Fruit fly (Drosophila melanogaster) whole organism, embryonic: ENCODE measurements around the gene CG32573.

ENCODE experiments used
- Atf-2 ChIP-seq: fragments of 200-800 bp; sonication (Bioruptor generic); optimal IDR thresholded peaks from 2 replicates; lab custom pipeline; 2016; ENCODE audit warnings: missing biosample characterization, missing genetic modification characterization
- CG10321 ChIP-seq: fragments of 200-800 bp; sonication (Bioruptor generic); IDR thresholded peaks from 2 replicates; pipeline ENCODE4 v1.3.6; 2022; ENCODE audit warnings: missing biosample characterization, missing genetic modification characterization
- CG10462 ChIP-seq: fragments of 200-800 bp; sonication (Bioruptor generic); optimal IDR thresholded peaks from 2 replicates; lab custom pipeline; 2016; ENCODE audit warnings: missing biosample characterization, missing genetic modification characterization
- CG10959 ChIP-seq: fragments of 200-800 bp; sonication (Bioruptor generic); IDR thresholded peaks from 2 replicates; pipeline ENCODE4 v1.3.6; 2022; ENCODE audit warnings: missing biosample characterization, missing genetic modification characterization
- CG11085 ChIP-seq: fragments of 200-800 bp; sonication (Bioruptor generic); IDR thresholded peaks from 2 replicates; pipeline ENCODE4 v1.3.6; 2022; ENCODE audit warnings: missing biosample characterization, missing genetic modification characterization
- CG1602 ChIP-seq: fragments of 200-800 bp; sonication (Bioruptor generic); optimal IDR thresholded peaks from 3 replicates; lab custom pipeline; 2016; ENCODE audit warnings: missing biosample characterization, missing genetic modification characterization
- CG1647 ChIP-seq: fragments of 200-800 bp; sonication (Bioruptor generic); optimal IDR thresholded peaks from 3 replicates; lab custom pipeline; 2016; ENCODE audit warnings: missing biosample characterization, missing genetic modification characterization
- CG16815 ChIP-seq: fragments of 200-800 bp; sonication (Bioruptor generic); optimal IDR thresholded peaks from 3 replicates; lab custom pipeline; 2017; ENCODE audit warnings: missing biosample characterization, mild to moderate bottlenecking, missing genetic modification characterization
- CG17385 ChIP-seq: fragments of 200-800 bp; sonication (Bioruptor generic); optimal IDR thresholded peaks from 3 replicates; lab custom pipeline; 2018; ENCODE audit warnings: missing biosample characterization, mild to moderate bottlenecking, missing genetic modification characterization
- CG2120 ChIP-seq: fragments of 200-800 bp; sonication (Bioruptor generic); optimal IDR thresholded peaks from 3 replicates; lab custom pipeline; 2016; ENCODE audit warnings: missing biosample characterization, missing genetic modification characterization
- CG2199 ChIP-seq: fragments of 200-800 bp; sonication (Bioruptor generic); IDR thresholded peaks from 3 replicates; pipeline ENCODE4 v1.3.6; 2022; ENCODE audit warnings: missing biosample characterization, missing genetic modification characterization
- CG34376 ChIP-seq: fragments of 200-800 bp; sonication (Bioruptor generic); optimal IDR thresholded peaks from 2 replicates; lab custom pipeline; 2018; ENCODE audit warnings: missing biosample characterization, mild to moderate bottlenecking, missing genetic modification characterization
- CG4820 ChIP-seq: fragments of 200-800 bp; sonication (Bioruptor generic); optimal IDR thresholded peaks from 3 replicates; lab custom pipeline; 2016; ENCODE audit warnings: missing biosample characterization, missing genetic modification characterization
- CG4854 ChIP-seq: fragments of 200-800 bp; sonication (Bioruptor generic); optimal IDR thresholded peaks from 2 replicates; lab custom pipeline; 2016; ENCODE audit warnings: missing biosample characterization, missing genetic modification characterization, inconsistent platforms
- CG5245 ChIP-seq: fragments of 200-800 bp; sonication (Bioruptor generic); optimal IDR thresholded peaks from 3 replicates; lab custom pipeline; 2016; ENCODE audit warnings: missing biosample characterization, missing genetic modification characterization
- CG6254 ChIP-seq: fragments of 200-800 bp; sonication (Bioruptor generic); optimal IDR thresholded peaks from 3 replicates; lab custom pipeline; 2017; ENCODE audit warnings: mild to moderate bottlenecking, missing biosample characterization, missing genetic modification reagents, missing genetic modification characterization
- CG7556 ChIP-seq: fragments of 200-800 bp; sonication (Bioruptor generic); optimal IDR thresholded peaks from 2 replicates; lab custom pipeline; 2017; ENCODE audit warnings: missing biosample characterization, mild to moderate bottlenecking, missing genetic modification characterization
- CG8359 ChIP-seq: fragments of 200-800 bp; sonication (Bioruptor generic); optimal IDR thresholded peaks from 2 replicates; lab custom pipeline; 2017; ENCODE audit warnings: missing biosample characterization, mild to moderate bottlenecking, missing genetic modification characterization, borderline replicate concordance
- CG8478 ChIP-seq: fragments of >200 bp; optimal IDR thresholded peaks from 2 replicates; lab custom pipeline; 2018
- Chrac-16 ChIP-seq: fragments of 200-800 bp; sonication (Bioruptor generic); optimal IDR thresholded peaks from 3 replicates; lab custom pipeline; 2016; ENCODE audit warnings: missing biosample characterization, missing genetic modification characterization
- Deaf1 ChIP-seq: fragments of 200-800 bp; optimal IDR thresholded peaks from 3 replicates; lab custom pipeline; 2019; ENCODE audit warnings: missing biosample characterization, mild to moderate bottlenecking, missing genetic modification characterization, moderate library complexity
- Eip74EF ChIP-seq, 2 experiments: fragments of 200-800 bp in 1 of 2; fragments of >200 bp in 1 of 2; sonication (Bioruptor generic) in 1 of 2; optimal IDR thresholded peaks; 2 replicates each; lab custom pipeline; 2017 to 2019; ENCODE audit warnings: missing biosample characterization in 2 of 2, missing genetic modification characterization in 2 of 2, mild to moderate bottlenecking in 1 of 2, moderate library complexity in 1 of 2
- HLHmδ ChIP-seq: fragments of 200-800 bp; sonication (Bioruptor generic); optimal IDR thresholded peaks from 2 replicates; lab custom pipeline; 2018; ENCODE audit warnings: missing biosample characterization, mild to moderate bottlenecking, missing genetic modification characterization, moderate library complexity
- NFAT ChIP-seq: fragments of 200-800 bp; sonication (Bioruptor generic); IDR thresholded peaks from 2 replicates; pipeline ENCODE4 v1.3.6; 2022; ENCODE audit warnings: missing biosample characterization, missing genetic modification characterization
- Nf-YB ChIP-seq: fragments of 200-800 bp; sonication (Bioruptor generic); optimal IDR thresholded peaks from 3 replicates; lab custom pipeline; 2019; ENCODE audit warnings: missing biosample characterization, mild to moderate bottlenecking, missing genetic modification characterization, moderate library complexity
- Oli ChIP-seq: fragments of 200-800 bp; sonication (Bioruptor generic); optimal IDR thresholded peaks from 2 replicates; lab custom pipeline; 2018; ENCODE audit warnings: missing biosample characterization, mild to moderate bottlenecking, missing genetic modification characterization, moderate library complexity
- Poxn ChIP-seq: fragments of 200-800 bp; sonication (Bioruptor generic); IDR thresholded peaks from 2 replicates; pipeline ENCODE4 v1.3.6; 2022; ENCODE audit warnings: missing biosample characterization, missing genetic modification characterization
- Scr ChIP-seq: fragments of 200-800 bp; sonication (Bioruptor generic); IDR thresholded peaks from 2 replicates; pipeline ENCODE4 v1.3.6; 2022; ENCODE audit warnings: missing biosample characterization, missing genetic modification characterization; ENCODE audit not compliant: partially characterized antibody
- Taf1 ChIP-seq: fragments of 200-800 bp; sonication (Bioruptor generic); IDR thresholded peaks from 2 replicates; pipeline ENCODE4 v1.3.6; 2022; ENCODE audit warnings: missing biosample characterization, missing genetic modification characterization
- Trl ChIP-seq, 3 experiments: fragments of >200 bp in 2 of 3; fragments of 200-800 bp in 1 of 3; sonication (Bioruptor generic) in 1 of 3; optimal IDR thresholded peaks; 2 replicates in 1 of 3; 3 replicates in 2 of 3; lab custom pipeline; 2016 to 2017; ENCODE audit warnings: missing biosample characterization in 1 of 3, missing genetic modification characterization in 1 of 3
- Vsx1 ChIP-seq: fragments of 200-800 bp; sonication (Bioruptor generic); optimal IDR thresholded peaks from 2 replicates; lab custom pipeline; 2017; ENCODE audit warnings: missing biosample characterization, mild to moderate bottlenecking, missing genetic modification characterization, missing genetic modification reagents
- Xbp1 ChIP-seq: fragments of 200-800 bp; sonication (Bioruptor generic); optimal IDR thresholded peaks from 3 replicates; lab custom pipeline; 2016; ENCODE audit warnings: missing biosample characterization, mild to moderate bottlenecking, missing genetic modification characterization
- Xrp1 ChIP-seq: fragments of 200-800 bp; sonication (Bioruptor generic); IDR thresholded peaks from 2 replicates; pipeline ENCODE4 v1.3.6; 2022; ENCODE audit warnings: missing biosample characterization, missing genetic modification characterization
- bowl ChIP-seq: fragments of 200-800 bp; sonication (Bioruptor generic); IDR thresholded peaks from 2 replicates; pipeline ENCODE4 v1.3.6; 2022; ENCODE audit warnings: missing biosample characterization, missing genetic modification characterization
- bsh ChIP-seq, 2 experiments: fragments of 200-800 bp; sonication (Bioruptor generic); optimal IDR thresholded peaks; 2 replicates each; lab custom pipeline; 2017 to 2018; ENCODE audit warnings: mild to moderate bottlenecking in 2 of 2, missing biosample characterization in 2 of 2, missing genetic modification characterization in 2 of 2, moderate library complexity in 1 of 2
- crol ChIP-seq: fragments of 200-800 bp; sonication (Bioruptor generic); IDR thresholded peaks from 2 replicates; pipeline ENCODE4 v1.3.6; 2022; ENCODE audit warnings: missing biosample characterization, missing genetic modification characterization
- cwo ChIP-seq: fragments of 200-800 bp; sonication (Bioruptor generic); optimal IDR thresholded peaks from 3 replicates; lab custom pipeline; 2017; ENCODE audit warnings: missing biosample characterization, missing genetic modification characterization, mild to moderate bottlenecking, moderate library complexity, missing genetic modification reagents
- exex ChIP-seq: fragments of 200-800 bp; sonication (Bioruptor generic); optimal IDR thresholded peaks from 4 replicates; lab custom pipeline; 2018; ENCODE audit warnings: missing biosample characterization, mild to moderate bottlenecking, missing genetic modification characterization, moderate library complexity
- hkb ChIP-seq, 2 experiments: fragments of 200-800 bp in 1 of 2; fragments of >200 bp in 1 of 2; sonication (Bioruptor generic) in 1 of 2; IDR thresholded peaks in 1 of 2; optimal IDR thresholded peaks in 1 of 2; 2 replicates each; pipeline versions ENCODE4 v1.3.6 to Lab custom; 2017 to 2022; ENCODE audit warnings: missing biosample characterization in 1 of 2, missing genetic modification characterization in 1 of 2
- ken ChIP-seq: fragments of 200-800 bp; sonication (Bioruptor generic); IDR thresholded peaks from 3 replicates; pipeline ENCODE4 v1.3.6; 2022; ENCODE audit warnings: missing biosample characterization, missing genetic modification characterization
- lilli ChIP-seq: fragments of 200-800 bp; sonication (Bioruptor generic); optimal IDR thresholded peaks from 3 replicates; lab custom pipeline; 2016; ENCODE audit warnings: missing biosample characterization, missing genetic modification characterization
- mirr ChIP-seq: fragments of 200-800 bp; sonication (Bioruptor generic); optimal IDR thresholded peaks from 3 replicates; lab custom pipeline; 2018; ENCODE audit warnings: missing biosample characterization, mild to moderate bottlenecking, missing genetic modification characterization
- nau ChIP-seq: fragments of 200-800 bp; sonication (Bioruptor generic); optimal IDR thresholded peaks from 3 replicates; lab custom pipeline; 2017; ENCODE audit warnings: missing biosample characterization, mild to moderate bottlenecking, missing genetic modification characterization, missing genetic modification reagents
- org-1 ChIP-seq: fragments of 200-800 bp; sonication (Bioruptor generic); optimal IDR thresholded peaks from 2 replicates; lab custom pipeline; 2017; ENCODE audit warnings: missing biosample characterization, missing genetic modification characterization
- sd ChIP-seq: fragments of 200-800 bp; sonication (Bioruptor generic); optimal IDR thresholded peaks from 3 replicates; lab custom pipeline; 2018; ENCODE audit warnings: missing biosample characterization, mild to moderate bottlenecking, missing genetic modification characterization, moderate library complexity
- seq ChIP-seq: fragments of 200-800 bp; sonication (Bioruptor generic); IDR thresholded peaks from 2 replicates; pipeline ENCODE4 v1.3.6; 2022; ENCODE audit warnings: missing biosample characterization, missing genetic modification characterization
- so ChIP-seq: fragments of 200-800 bp; sonication (Bioruptor generic); IDR thresholded peaks from 3 replicates; pipeline ENCODE4 v1.3.6; 2022; ENCODE audit warnings: missing biosample characterization, missing genetic modification characterization
- stc ChIP-seq: fragments of 200-800 bp; sonication (Bioruptor generic); IDR thresholded peaks from 2 replicates; pipeline ENCODE4 v1.3.6; 2022; ENCODE audit warnings: missing biosample characterization, missing genetic modification characterization
- zen ChIP-seq: fragments of 200-800 bp; sonication (Bioruptor generic); optimal IDR thresholded peaks from 3 replicates; lab custom pipeline; 2018; ENCODE audit warnings: missing biosample characterization, mild to moderate bottlenecking, missing genetic modification characterization, moderate library complexity
- zf30C ChIP-seq: fragments of 200-800 bp; sonication (Bioruptor generic); optimal IDR thresholded peaks from 3 replicates; lab custom pipeline; 2018; ENCODE audit warnings: missing biosample characterization, mild to moderate bottlenecking, missing genetic modification characterization
- zfh1 ChIP-seq: fragments of 200-800 bp; sonication (Bioruptor generic); IDR thresholded peaks from 3 replicates; pipeline ENCODE4 v1.3.6; 2022; ENCODE audit warnings: missing biosample characterization, missing genetic modification characterization

Gene CG32573

dm6 chrX:16654931-16655409 lies 3.8 kb downstream of the CG32573 start, which contains the start of the genes Nemp and r (continued):
- no peak for TF ChIP-seq Oli (tag; lab: Kevin White, UChicago)
- no peak for TF ChIP-seq Poxn
- TF ChIP-seq CG8478 = peak; percentile 60
- TF ChIP-seq CG8359 (GFP tag; lab: Kevin White, UChicago) = no peak
- no peak for TF ChIP-seq bsh (GFP tag; optimal IDR thresholded peaks at IDR 0.05; lab: Kevin White, UChicago)
- TF ChIP-seq CG7556 = no peak
- TF ChIP-seq stc (GFP tag; lab: Robert Waterston, UW) = no peak
- TF ChIP-seq hkb (optimal IDR thresholded peaks at IDR 0.05; lab: Kevin White, UChicago) = peak; percentile 57
- no peak for TF ChIP-seq hkb (GFP tag; IDR thresholded peaks at IDR 0.05; lab: Robert Waterston, UW)
- no peak for TF ChIP-seq CG34376
- TF ChIP-seq crol (GFP tag; lab: Robert Waterston, UW) = no peak
- TF ChIP-seq CG4854 (GFP tag; lab: Kevin White, UChicago) = no peak
- no peak for TF ChIP-seq Atf-2 (GFP tag; lab: Kevin White, UChicago)
- no peak for TF ChIP-seq CG2199 (GFP tag; lab: Robert Waterston, UW)
- TF ChIP-seq CG11085 (GFP tag; lab: Robert Waterston, UW) = no peak
- TF ChIP-seq CG1602 (GFP tag; lab: Kevin White, UChicago) = no peak
- TF ChIP-seq CG10959 (GFP tag; lab: Robert Waterston, UW) = no peak
- TF ChIP-seq zf30C = no peak
- TF ChIP-seq CG10462 (GFP tag; lab: Kevin White, UChicago) = no peak
- no peak for TF ChIP-seq org-1 (GFP tag; lab: Kevin White, UChicago)
- TF ChIP-seq Trl (optimal IDR thresholded peaks at IDR 0.05; lab: Kevin White, UChicago) = no peak
- TF ChIP-seq Trl (GFP tag; optimal IDR thresholded peaks at IDR 0.05; lab: Kevin White, UChicago) = no peak
- no peak for TF ChIP-seq cwo (GFP tag; lab: Kevin White, UChicago)
- TF ChIP-seq Xbp1 = no peak
- TF ChIP-seq sd (tag; lab: Kevin White, UChicago) = peak; percentile 39
- no peak for TF ChIP-seq mirr (GFP tag; lab: Kevin White, UChicago)
- TF ChIP-seq Nf-YB = no peak
- no peak for TF ChIP-seq ken (GFP tag; lab: Robert Waterston, UW)
- TF ChIP-seq CG5245 (GFP tag; lab: Kevin White, UChicago) = no peak
- no peak for TF ChIP-seq zfh1 (GFP tag; lab: Robert Waterston, UW)
- TF ChIP-seq exex (tag; lab: Kevin White, UChicago) = no peak
- no peak for TF ChIP-seq CG10321 (GFP tag; lab: Robert Waterston, UW)
- TF ChIP-seq Scr (GFP tag; lab: Robert Waterston, UW) = peak; percentile 79
- TF ChIP-seq Deaf1 = no peak
- TF ChIP-seq seq (GFP tag; lab: Robert Waterston, UW) = no peak
- no peak for TF ChIP-seq bowl
- TF ChIP-seq HLHmδ (GFP tag; lab: Kevin White, UChicago) = no peak
- TF ChIP-seq CG2120 (GFP tag; lab: Kevin White, UChicago) = no peak
- no peak for TF ChIP-seq CG16815 (GFP tag; lab: Kevin White, UChicago)
- TF ChIP-seq CG6254 = no peak
- no peak for TF ChIP-seq NFAT (GFP tag; lab: Robert Waterston, UW)
- TF ChIP-seq Eip74EF (GFP tag; optimal IDR thresholded peaks at IDR 0.05; lab: Kevin White, UChicago) = no peak
- TF ChIP-seq Taf1 (GFP tag; lab: Robert Waterston, UW) = no peak
- TF ChIP-seq CG4820 = no peak
- no peak for TF ChIP-seq Xrp1 (GFP tag; lab: Robert Waterston, UW)
- TF ChIP-seq CG17385 (GFP tag; lab: Kevin White, UChicago) = no peak
- no peak for TF ChIP-seq zen (tag; lab: Kevin White, UChicago)
- no peak for TF ChIP-seq nau (GFP tag; lab: Kevin White, UChicago)
- TF ChIP-seq Vsx1 (GFP tag; lab: Kevin White, UChicago) = no peak
- no peak for TF ChIP-seq lilli (GFP tag; lab: Kevin White, UChicago)
- TF ChIP-seq so (GFP tag; lab: Robert Waterston, UW) = no peak
- TF ChIP-seq CG1647 (GFP tag; lab: Kevin White, UChicago) = no peak
- TF ChIP-seq Chrac-16 (GFP tag; lab: Kevin White, UChicago) = no peak
